Fruit fly (Drosophila melanogaster): Measurements from ENCODE around the gene Ggt-1.
A peak's percentile ranks its signal among the peaks of the same experiment; 100 is the strongest.

Ggt-1 gene

dm6 chrX:18512271-18512679 lies at the start of gene Ggt-1 (continued):
- TF ChIP-seq CG7987 (GFP tag; optimal IDR thresholded peaks at IDR 0.05) (no peak), slou (GFP tag; optimal IDR thresholded peaks at IDR 0.05) (no peak), fu2 (GFP tag; optimal IDR thresholded peaks at IDR 0.05) (no peak), Rx (GFP tag; IDR thresholded peaks at IDR 0.05) (no peak), kah (GFP tag; optimal IDR thresholded peaks at IDR 0.05) (no peak), CG16813 (GFP tag; IDR thresholded peaks at IDR 0.05; ENCODE audit: partially characterized antibody) (peak; percentile 92), CG9215 (GFP tag; IDR thresholded peaks at IDR 0.05) (no peak), esg (GFP tag; conservative IDR thresholded peaks at IDR 0.05) (no peak), hkb (optimal IDR thresholded peaks at IDR 0.05) (no peak), hkb (GFP tag; IDR thresholded peaks at IDR 0.05) (peak; percentile 25; the same call in 1 of the 2 replicates), Dp (GFP tag; optimal IDR thresholded peaks at IDR 0.05) (peak; percentile 34), kay (GFP tag; optimal IDR thresholded peaks at IDR 0.05) (no peak), lilli (GFP tag; optimal IDR thresholded peaks at IDR 0.05) (no peak), chif (GFP tag; optimal IDR thresholded peaks at IDR 0.05) (no peak), gt (GFP tag; IDR thresholded peaks at IDR 0.05) (no peak), MESR4 (GFP tag; optimal IDR thresholded peaks at IDR 0.05) (peak; percentile 19), Nf-YC (tag; optimal IDR thresholded peaks at IDR 0.05) (no peak), her (GFP tag; optimal IDR thresholded peaks at IDR 0.05) (no peak), CG30020 (tag; optimal IDR thresholded peaks at IDR 0.05) (peak; percentile 23), CG14014 (GFP tag; IDR thresholded peaks at IDR 0.05) (no peak), h (optimal IDR thresholded peaks at IDR 0.05) (no peak), Xbp1 (GFP tag; optimal IDR thresholded peaks at IDR 0.05) (no peak), vvl (GFP tag; IDR thresholded peaks at IDR 0.05) (peak; percentile 27; the same call in 1 of the 2 replicates), mam (GFP tag; optimal IDR thresholded peaks at IDR 0.05) (no peak), Dref (GFP tag; IDR thresholded peaks at IDR 0.05) (peak; percentile 81), onecut (GFP tag; IDR thresholded peaks at IDR 0.05) (no peak), CG9727 (GFP tag; optimal IDR thresholded peaks at IDR 0.05) (no peak), Fer1 (GFP tag; optimal IDR thresholded peaks at IDR 0.05) (peak; percentile 6), zfh2 (GFP tag; optimal IDR thresholded peaks at IDR 0.05) (no peak), CG11504 (tag; optimal IDR thresholded peaks at IDR 0.05) (peak; percentile 31), CTCF (GFP tag; optimal IDR thresholded peaks at IDR 0.05) (peak; percentile 47), CG33213 (GFP tag; optimal IDR thresholded peaks at IDR 0.05) (no peak), Opbp (GFP tag; IDR thresholded peaks at IDR 0.05; ENCODE audit: partially characterized antibody) (peak; percentile 93), CG6813 (GFP tag; optimal IDR thresholded peaks at IDR 0.05) (no peak), zen2 (GFP tag; IDR thresholded peaks at IDR 0.05; ENCODE audit: partially characterized antibody) (peak; percentile 97), btn (GFP tag; optimal IDR thresholded peaks at IDR 0.05) (no peak), Doc2 (GFP tag; IDR thresholded peaks at IDR 0.05) (no peak), emc (GFP tag; optimal IDR thresholded peaks at IDR 0.05) (no peak), CG14710 (tag; optimal IDR thresholded peaks at IDR 0.05) (no peak), Fer2 (tag; optimal IDR thresholded peaks at IDR 0.05) (no peak), CG8388 (GFP tag; optimal IDR thresholded peaks at IDR 0.05) (no peak), CG1647 (GFP tag; optimal IDR thresholded peaks at IDR 0.05) (no peak), pita (GFP tag; optimal IDR thresholded peaks at IDR 0.05) (no peak), Jarid2 (GFP tag; optimal IDR thresholded peaks at IDR 0.05) (peak; percentile 72), Dip3 (GFP tag; optimal IDR thresholded peaks at IDR 0.05) (no peak), CG5245 (GFP tag; optimal IDR thresholded peaks at IDR 0.05) (no peak), CG17328 (GFP tag; IDR thresholded peaks at IDR 0.05) (no peak), CG34422 (GFP tag; IDR thresholded peaks at IDR 0.05) (0 out of 3 replicates have a peak, but pooled peaks have one; percentile 17), zf30C (GFP tag; optimal IDR thresholded peaks at IDR 0.05) (no peak), HLH54F (GFP tag; optimal IDR thresholded peaks at IDR 0.05) (no peak), Lhr (GFP tag; optimal IDR thresholded peaks at IDR 0.05) (peak; percentile 65), CG15073 (GFP tag; optimal IDR thresholded peaks at IDR 0.05) (no peak), Max (GFP tag; optimal IDR thresholded peaks at IDR 0.05) (no peak)

All from whole organism, embryonic.